Worm (Caenorhabditis elegans): ENCODE results near the gene srw-19.
A peak's percentile ranks its signal among the peaks of the same experiment; 100 is the strongest.

The srw-19 gene

DNA sequence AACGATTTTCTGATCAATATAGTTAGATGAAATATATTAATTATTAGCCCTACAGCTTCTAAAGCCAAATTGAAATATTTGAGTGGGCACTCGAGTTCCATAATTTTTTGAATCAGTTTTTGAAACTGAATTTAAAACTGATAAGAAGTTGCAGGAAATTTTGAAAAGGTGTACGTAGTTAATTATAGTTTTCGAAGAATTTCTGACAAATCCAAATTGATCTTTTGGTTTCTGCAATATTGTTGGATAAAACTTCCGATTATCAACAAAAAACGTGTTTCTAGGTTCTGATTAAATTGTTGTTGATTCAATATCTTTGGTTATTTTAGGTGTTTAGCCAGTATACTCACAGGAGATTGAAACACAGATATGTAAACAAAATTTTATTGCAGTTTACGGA lies 25.6 kb upstream of the srw-19 start, which contains the start of gene T26H8.4:
TSS of gene T26H8.4 (minus strand) at position 101 of the 400 bp plus-strand sequence.
- TF ChIP-seq nhr-11 (tag; optimal IDR thresholded peaks at IDR 0.05) (no peak), ztf-4 (tag; optimal IDR thresholded peaks at IDR 0.05) (no peak), ama-1 (optimal IDR thresholded peaks at IDR 0.05) (no peak), lin-15B (tag; optimal IDR thresholded peaks at IDR 0.05) (no peak), mdl-1 (tag; optimal IDR thresholded peaks at IDR 0.05) (no peak), nhr-76 (tag; optimal IDR thresholded peaks at IDR 0.05) (no peak), ceh-28 (tag; optimal IDR thresholded peaks at IDR 0.05) (no peak), pqm-1 (tag; optimal IDR thresholded peaks at IDR 0.05) (no peak), jun-1 (tag; optimal IDR thresholded peaks at IDR 0.05) (no peak), lin-39 (tag; optimal IDR thresholded peaks at IDR 0.05) (no peak), ceh-9 (tag; optimal IDR thresholded peaks at IDR 0.05) (no peak), R02D3.7 (tag; optimal IDR thresholded peaks at IDR 0.05) (no peak), nfya-1 (tag; optimal IDR thresholded peaks at IDR 0.05; ENCODE audit: insufficient read depth) (no peak)

DNA sequence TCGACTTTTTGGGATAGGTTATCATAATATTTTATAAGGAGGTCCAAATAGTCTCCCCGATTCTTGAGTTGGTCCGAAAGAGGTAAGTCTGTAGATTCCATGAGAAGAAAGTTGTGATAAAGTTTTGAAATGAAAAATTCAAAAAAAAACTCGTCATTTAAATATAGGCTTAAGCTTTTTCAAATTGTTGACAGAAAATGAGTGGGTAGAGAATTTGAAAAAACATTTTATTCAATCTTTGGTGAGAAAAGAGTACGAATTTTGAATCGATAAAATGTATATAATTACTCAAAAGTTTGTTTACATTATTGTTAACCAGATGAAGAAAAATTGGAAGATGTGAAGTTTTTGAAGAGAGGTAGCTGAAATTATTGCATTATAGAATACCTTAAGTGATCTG lies 24.3 kb upstream of the srw-19 start, which contains the start of gene T26H8.5:
TSS of gene T26H8.5 (minus strand) at position 101 of the 400 bp plus-strand sequence.
- TF ChIP-seq lin-39 (tag; optimal IDR thresholded peaks at IDR 0.05) = no peak
- TF ChIP-seq nhr-67 (tag; optimal IDR thresholded peaks at IDR 0.05) = no peak
- TF ChIP-seq ceh-16 (tag; optimal IDR thresholded peaks at IDR 0.05) = no peak
- no peak for TF ChIP-seq fos-1 (tag; optimal IDR thresholded peaks at IDR 0.05)
- no peak for TF ChIP-seq ceh-82 (tag; optimal IDR thresholded peaks at IDR 0.05)
- TF ChIP-seq pha-4 (tag; optimal IDR thresholded peaks at IDR 0.05) = no peak
- TF ChIP-seq zag-1 (tag; optimal IDR thresholded peaks at IDR 0.05) = no peak
- no peak for TF ChIP-seq nhr-237 (tag; optimal IDR thresholded peaks at IDR 0.05)
- TF ChIP-seq ceh-28 (tag; optimal IDR thresholded peaks at IDR 0.05) = no peak

ce11 chrV:15303625-15304024 lies 22.4 kb upstream of the srw-19 start, which contains the start of gene srx-48:
srx-48 (minus strand) TSS chrV:15303725.
- TF ChIP-seq nhr-25 (tag; optimal IDR thresholded peaks at IDR 0.05) (no peak), nhr-237 (tag; optimal IDR thresholded peaks at IDR 0.05) (no peak), nhr-12 (tag; optimal IDR thresholded peaks at IDR 0.05) (no peak), daf-12 (tag; optimal IDR thresholded peaks at IDR 0.05) (no peak), hmg-11 (tag; optimal IDR thresholded peaks at IDR 0.05) (no peak), nfya-1 (tag; optimal IDR thresholded peaks at IDR 0.05; ENCODE audit: insufficient read depth) (no peak), ztf-4 (tag; optimal IDR thresholded peaks at IDR 0.05) (no peak), unc-39 (tag; optimal IDR thresholded peaks at IDR 0.05) (no peak), ceh-16 (tag; optimal IDR thresholded peaks at IDR 0.05) (no peak), nhr-77 (tag; optimal IDR thresholded peaks at IDR 0.05) (no peak), egl-5 (tag; optimal IDR thresholded peaks at IDR 0.05) (no peak), pha-4 (tag; optimal IDR thresholded peaks at IDR 0.05) (no peak), mml-1 (tag; optimal IDR thresholded peaks at IDR 0.05) (no peak), skn-1 (tag; optimal IDR thresholded peaks at IDR 0.05) (no peak), sea-2 (GFP tag; optimal IDR thresholded peaks at IDR 0.05) (no peak), nhr-76 (tag; optimal IDR thresholded peaks at IDR 0.05) (no peak)

ce11 chrV:15298597-15298996 lies 17.4 kb upstream of the srw-19 start, which contains the start of gene cpr-3:
cpr-3 (minus strand) TSS chrV:15298700.
- TF ChIP-seq nhr-11 (tag; optimal IDR thresholded peaks at IDR 0.05) = no peak
- TF ChIP-seq egl-5 (tag; optimal IDR thresholded peaks at IDR 0.05) = no peak
- peak; percentile 94 for TF ChIP-seq jun-1 (tag; optimal IDR thresholded peaks at IDR 0.05)
- TF ChIP-seq fkh-2 (tag; optimal IDR thresholded peaks at IDR 0.05) = no peak
- TF ChIP-seq ceh-82 (tag; optimal IDR thresholded peaks at IDR 0.05) = no peak
- no peak for TF ChIP-seq hmg-11 (tag; optimal IDR thresholded peaks at IDR 0.05)
- peak; percentile 99 for TF ChIP-seq pqm-1 (tag; optimal IDR thresholded peaks at IDR 0.05)
- peak; percentile 99 for TF ChIP-seq elt-2 (tag; optimal IDR thresholded peaks at IDR 0.05)
- TF ChIP-seq pha-4 (tag; optimal IDR thresholded peaks at IDR 0.05) = peak; percentile 65
- TF ChIP-seq skn-1 (tag; optimal IDR thresholded peaks at IDR 0.05) = peak; percentile 81
- no peak for TF ChIP-seq nhr-76 (tag; optimal IDR thresholded peaks at IDR 0.05)
- no peak for TF ChIP-seq lin-15B (tag; optimal IDR thresholded peaks at IDR 0.05)
- no peak for TF ChIP-seq zag-1 (tag; optimal IDR thresholded peaks at IDR 0.05)
- TF ChIP-seq fos-1 (tag; optimal IDR thresholded peaks at IDR 0.05) = peak; percentile 52
- no peak for TF ChIP-seq lsy-12 (tag; optimal IDR thresholded peaks at IDR 0.05)

ce11 chrV:15293865-15294264 lies 12.7 kb upstream of the srw-19 start, which contains the start of gene str-96:
str-96 (minus strand) TSS chrV:15293965.
- TF ChIP-seq nhr-77 (tag; optimal IDR thresholded peaks at IDR 0.05) = no peak
- no peak for TF ChIP-seq nhr-12 (tag; optimal IDR thresholded peaks at IDR 0.05)
- TF ChIP-seq nhr-28 (tag; optimal IDR thresholded peaks at IDR 0.05) = no peak
- TF ChIP-seq ztf-11 (tag; optimal IDR thresholded peaks at IDR 0.05) = no peak
- TF ChIP-seq elt-1 (tag; optimal IDR thresholded peaks at IDR 0.05) = no peak
- no peak for TF ChIP-seq fkh-10 (GFP tag; optimal IDR thresholded peaks at IDR 0.05)
- no peak for TF ChIP-seq unc-62 (GFP tag; optimal IDR thresholded peaks at IDR 0.05)
- TF ChIP-seq mml-1 (tag; optimal IDR thresholded peaks at IDR 0.05) = no peak
- no peak for TF ChIP-seq daf-12 (tag; optimal IDR thresholded peaks at IDR 0.05)
- TF ChIP-seq ceh-9 (tag; optimal IDR thresholded peaks at IDR 0.05) = no peak
- no peak for TF ChIP-seq zag-1 (tag; optimal IDR thresholded peaks at IDR 0.05)
- no peak for TF ChIP-seq tbx-2 (tag; optimal IDR thresholded peaks at IDR 0.05)
- no peak for TF ChIP-seq snpc-4 (tag; optimal IDR thresholded peaks at IDR 0.05)
- no peak for TF ChIP-seq fos-1 (tag; optimal IDR thresholded peaks at IDR 0.05)
- TF ChIP-seq lin-15B (tag; optimal IDR thresholded peaks at IDR 0.05) = no peak
- no peak for TF ChIP-seq eor-1 (tag; optimal IDR thresholded peaks at IDR 0.05)
